Fruit fly (Drosophila melanogaster) whole organism, embryonic: ENCODE results near the gene VhaSFD.

Experiments
- Asciz ChIP-seq: fragments of 200-800 bp; sonication (Bioruptor generic); optimal IDR thresholded peaks from 2 replicates; lab custom pipeline; 2017; ENCODE audit warnings: missing biosample characterization, mild to moderate bottlenecking, missing genetic modification characterization, missing genetic modification reagents
- Atf-2 ChIP-seq: fragments of 200-800 bp; sonication (Bioruptor generic); optimal IDR thresholded peaks from 2 replicates; lab custom pipeline; 2016; ENCODE audit warnings: missing biosample characterization, missing genetic modification characterization
- Bgb ChIP-seq: fragments of 200-800 bp; sonication (Bioruptor generic); IDR thresholded peaks from 2 replicates; pipeline ENCODE4 v1.3.6; 2022; ENCODE audit warnings: missing biosample characterization, missing genetic modification characterization; ENCODE audit not compliant: partially characterized antibody
- CG10274 ChIP-seq: fragments of 200-800 bp; sonication (Bioruptor generic); optimal IDR thresholded peaks from 3 replicates; lab custom pipeline; 2017; ENCODE audit warnings: missing biosample characterization, mild to moderate bottlenecking, missing genetic modification characterization
- CG10321 ChIP-seq: fragments of 200-800 bp; sonication (Bioruptor generic); IDR thresholded peaks from 2 replicates; pipeline ENCODE4 v1.3.6; 2022; ENCODE audit warnings: missing biosample characterization, missing genetic modification characterization
- CG10462 ChIP-seq: fragments of 200-800 bp; sonication (Bioruptor generic); optimal IDR thresholded peaks from 2 replicates; lab custom pipeline; 2016; ENCODE audit warnings: missing biosample characterization, missing genetic modification characterization
- CG10565 ChIP-seq: fragments of 200-800 bp; sonication (Bioruptor generic); optimal IDR thresholded peaks from 3 replicates; lab custom pipeline; 2016; ENCODE audit warnings: missing biosample characterization, mild to moderate bottlenecking, missing genetic modification characterization
- CG10959 ChIP-seq: fragments of 200-800 bp; sonication (Bioruptor generic); IDR thresholded peaks from 2 replicates; pipeline ENCODE4 v1.3.6; 2022; ENCODE audit warnings: missing biosample characterization, missing genetic modification characterization
- CG12219 ChIP-seq: fragments of 200-800 bp; sonication (Bioruptor generic); optimal IDR thresholded peaks from 3 replicates; lab custom pipeline; 2018; ENCODE audit warnings: missing biosample characterization, mild to moderate bottlenecking, missing genetic modification characterization
- CG13624 ChIP-seq: fragments of 200-800 bp; sonication (Bioruptor generic); optimal IDR thresholded peaks from 2 replicates; lab custom pipeline; 2016; ENCODE audit warnings: missing biosample characterization, missing genetic modification characterization
- CG15479 ChIP-seq: fragments of 200-800 bp; sonication (Bioruptor generic); optimal IDR thresholded peaks from 3 replicates; lab custom pipeline; 2019; ENCODE audit warnings: missing biosample characterization, mild to moderate bottlenecking, missing genetic modification characterization, moderate library complexity
- CG15514 ChIP-seq: fragments of 200-800 bp; sonication (Bioruptor generic); optimal IDR thresholded peaks from 3 replicates; lab custom pipeline; 2017; ENCODE audit warnings: missing biosample characterization, missing genetic modification characterization, mild to moderate bottlenecking, moderate library complexity, missing genetic modification reagents
- CG1647 ChIP-seq: fragments of 200-800 bp; sonication (Bioruptor generic); optimal IDR thresholded peaks from 3 replicates; lab custom pipeline; 2016; ENCODE audit warnings: missing biosample characterization, missing genetic modification characterization
- CG16813 ChIP-seq: fragments of 200-800 bp; sonication (Bioruptor generic); IDR thresholded peaks from 3 replicates; pipeline ENCODE4 v1.3.6; 2022; ENCODE audit warnings: missing biosample characterization, missing genetic modification characterization; ENCODE audit not compliant: partially characterized antibody
- CG17802 ChIP-seq: fragments of 200-800 bp; sonication (Bioruptor generic); optimal IDR thresholded peaks from 2 replicates; lab custom pipeline; 2018; ENCODE audit warnings: missing biosample characterization, mild to moderate bottlenecking, missing genetic modification characterization, moderate library complexity
- CG18262 ChIP-seq: fragments of 200-800 bp; optimal IDR thresholded peaks from 3 replicates; lab custom pipeline; 2019; ENCODE audit warnings: missing biosample characterization, mild to moderate bottlenecking, missing genetic modification characterization, moderate library complexity
- CG1832 ChIP-seq: fragments of 200-800 bp; sonication (Bioruptor generic); optimal IDR thresholded peaks from 2 replicates; lab custom pipeline; 2017; ENCODE audit warnings: missing biosample characterization, mild to moderate bottlenecking, missing genetic modification characterization, inconsistent platforms
- CG3065 ChIP-seq: fragments of 200-800 bp; sonication (Bioruptor generic); optimal IDR thresholded peaks from 2 replicates; lab custom pipeline; 2016; ENCODE audit warnings: missing biosample characterization, missing genetic modification characterization
- CG31441 ChIP-seq: fragments of 200-800 bp; sonication (Bioruptor generic); IDR thresholded peaks from 2 replicates; pipeline ENCODE4 v1.3.6; 2022; ENCODE audit warnings: missing biosample characterization, missing genetic modification characterization
- CG32532 ChIP-seq: fragments of 200-800 bp; sonication (Bioruptor generic); IDR thresholded peaks from 2 replicates; pipeline ENCODE4 v1.3.6; 2022; ENCODE audit warnings: missing biosample characterization, missing genetic modification characterization
- CG3281 ChIP-seq: fragments of 200-800 bp; sonication (Bioruptor generic); optimal IDR thresholded peaks from 3 replicates; lab custom pipeline; 2017; ENCODE audit warnings: missing biosample characterization, mild to moderate bottlenecking, missing genetic modification characterization
- CG7372 ChIP-seq: fragments of 200-800 bp; sonication (Bioruptor generic); IDR thresholded peaks from 2 replicates; pipeline ENCODE4 v1.3.6; 2022; ENCODE audit warnings: missing biosample characterization, missing genetic modification characterization
- CG9727 ChIP-seq: fragments of 200-800 bp; sonication (Bioruptor generic); optimal IDR thresholded peaks from 3 replicates; lab custom pipeline; 2017; ENCODE audit warnings: missing biosample characterization, mild to moderate bottlenecking, missing genetic modification characterization
- CG9876 ChIP-seq: fragments of 200-800 bp; sonication (Bioruptor generic); optimal IDR thresholded peaks from 2 replicates; lab custom pipeline; 2016; ENCODE audit warnings: missing biosample characterization, missing genetic modification characterization
- Dad ChIP-seq: fragments of 200-800 bp; sonication (Bioruptor generic); optimal IDR thresholded peaks from 3 replicates; lab custom pipeline; 2016; ENCODE audit warnings: missing biosample characterization, missing genetic modification characterization
- Dip2 ChIP-seq: fragments of 200-800 bp; sonication (Bioruptor generic); IDR thresholded peaks from 2 replicates; pipeline ENCODE4 v1.3.6; 2022; ENCODE audit warnings: missing biosample characterization, missing genetic modification characterization
- HmgD ChIP-seq: fragments of 200-800 bp; sonication (Bioruptor generic); optimal IDR thresholded peaks from 3 replicates; lab custom pipeline; 2016; ENCODE audit warnings: missing biosample characterization, missing genetic modification characterization
- Med ChIP-seq: fragments of 200-800 bp; sonication (Bioruptor generic); peaks from one replicate; lab custom pipeline; 2016; ENCODE audit warnings: missing biosample characterization, missing genetic modification characterization, mild to moderate bottlenecking, inconsistent platforms, moderate library complexity
- Mes4 ChIP-seq: fragments of 200-800 bp; sonication (Bioruptor generic); optimal IDR thresholded peaks from 2 replicates; lab custom pipeline; 2016; ENCODE audit warnings: missing biosample characterization, missing genetic modification characterization
- Optix ChIP-seq: fragments of 200-800 bp; sonication (Bioruptor generic); IDR thresholded peaks from 3 replicates; pipeline ENCODE4 v1.3.6; 2022; ENCODE audit warnings: missing biosample characterization, missing genetic modification characterization
- corto ChIP-seq: fragments of 200-800 bp; sonication (Bioruptor generic); optimal IDR thresholded peaks from 2 replicates; lab custom pipeline; 2016; ENCODE audit warnings: missing biosample characterization, mild to moderate bottlenecking, missing genetic modification characterization, moderate library complexity
- croc ChIP-seq: fragments of 200-800 bp; sonication (Bioruptor generic); conservative IDR thresholded peaks from 3 replicates; pipeline ENCODE4 v1.3.6; 2022; ENCODE audit warnings: missing biosample characterization, missing genetic modification characterization
- dan ChIP-seq: fragments of 200-800 bp; sonication (Bioruptor generic); IDR thresholded peaks from 2 replicates; pipeline ENCODE4 v1.3.6; 2022; ENCODE audit warnings: missing biosample characterization, missing genetic modification characterization
- emc ChIP-seq: fragments of 200-800 bp; sonication (Bioruptor generic); optimal IDR thresholded peaks from 2 replicates; lab custom pipeline; 2016; ENCODE audit warnings: missing biosample characterization, missing genetic modification characterization
- fd64A ChIP-seq: fragments of 200-800 bp; sonication (Bioruptor generic); optimal IDR thresholded peaks from 3 replicates; lab custom pipeline; 2018; ENCODE audit warnings: missing biosample characterization, mild to moderate bottlenecking, missing genetic modification characterization
- h ChIP-seq: fragments of >200 bp; optimal IDR thresholded peaks from 2 replicates; lab custom pipeline; 2017
- ken ChIP-seq: fragments of 200-800 bp; sonication (Bioruptor generic); IDR thresholded peaks from 3 replicates; pipeline ENCODE4 v1.3.6; 2022; ENCODE audit warnings: missing biosample characterization, missing genetic modification characterization
- klu ChIP-seq: fragments of 200-800 bp; sonication (Bioruptor generic); IDR thresholded peaks from 2 replicates; pipeline ENCODE4 v1.3.6; 2022; ENCODE audit warnings: missing biosample characterization, missing genetic modification characterization
- lmd ChIP-seq: fragments of 200-800 bp; sonication (Bioruptor generic); IDR thresholded peaks from 2 replicates; pipeline ENCODE4 v1.3.6; 2022; ENCODE audit warnings: missing biosample characterization, missing genetic modification characterization
- maf-S ChIP-seq: fragments of 200-800 bp; sonication (Bioruptor generic); optimal IDR thresholded peaks from 2 replicates; lab custom pipeline; 2016; ENCODE audit warnings: missing biosample characterization, missing genetic modification characterization
- peb ChIP-seq: fragments of 200-800 bp; sonication (Bioruptor generic); IDR thresholded peaks from 2 replicates; pipeline ENCODE4 v1.3.6; 2022; ENCODE audit warnings: missing biosample characterization, missing genetic modification characterization
- pfk ChIP-seq: fragments of 200-800 bp; sonication (Bioruptor generic); optimal IDR thresholded peaks from 2 replicates; lab custom pipeline; 2018; ENCODE audit warnings: missing biosample characterization, mild to moderate bottlenecking, missing genetic modification characterization, moderate library complexity
- run ChIP-seq: fragments of 200-800 bp; sonication (Bioruptor generic); optimal IDR thresholded peaks from 3 replicates; lab custom pipeline; 2018; ENCODE audit warnings: missing biosample characterization, mild to moderate bottlenecking, missing genetic modification characterization
- salm ChIP-seq: fragments of 200-800 bp; sonication (Bioruptor generic); optimal IDR thresholded peaks from 2 replicates; lab custom pipeline; 2018; ENCODE audit warnings: missing biosample characterization, mild to moderate bottlenecking, missing genetic modification characterization
- sim ChIP-seq: fragments of 200-800 bp; sonication (Bioruptor generic); IDR thresholded peaks from 2 replicates; pipeline ENCODE4 v1.3.6; 2022; ENCODE audit warnings: missing biosample characterization, missing genetic modification characterization
- tna ChIP-seq: fragments of 200-800 bp; sonication (Bioruptor generic); IDR thresholded peaks from 2 replicates; pipeline ENCODE4 v1.3.6; 2022; ENCODE audit warnings: missing biosample characterization, missing genetic modification characterization; ENCODE audit not compliant: partially characterized antibody
- usp ChIP-seq: fragments of >200 bp; optimal IDR thresholded peaks from 2 replicates; lab custom pipeline; 2017; ENCODE audit warnings: missing biosample characterization, missing genetic modification characterization
- vnd ChIP-seq: fragments of 200-800 bp; sonication (Bioruptor generic); IDR thresholded peaks from 3 replicates; pipeline ENCODE4 v1.3.6; 2022; ENCODE audit warnings: missing biosample characterization, missing genetic modification characterization; ENCODE audit not compliant: partially characterized antibody
- wek ChIP-seq: fragments of 200-800 bp; sonication (Bioruptor generic); optimal IDR thresholded peaks from 3 replicates; lab custom pipeline; 2018; ENCODE audit warnings: missing biosample characterization, mild to moderate bottlenecking, missing genetic modification characterization, moderate library complexity
- zen2 ChIP-seq: fragments of 200-800 bp; sonication (Bioruptor generic); IDR thresholded peaks from 3 replicates; pipeline ENCODE4 v1.3.6; 2022; ENCODE audit warnings: missing biosample characterization, missing genetic modification characterization; ENCODE audit not compliant: partially characterized antibody

The VhaSFD gene

dm6 chr2L:16743055-16743805 is 15.6 kb upstream of the VhaSFD start, which contains the start of the genes LSm7 and BuGZ (continued):
- TF ChIP-seq Bgb (GFP tag; lab: Robert Waterston, UW) (peak; percentile 43; the same call in 1 of the 2 replicates), Dad (GFP tag; lab: Kevin White, UChicago) (no peak), zen2 (GFP tag; lab: Robert Waterston, UW) (no peak), CG31441 (GFP tag; lab: Robert Waterston, UW) (no peak; the same call in 1 of the 2 replicates), CG15514 (GFP tag; lab: Kevin White, UChicago) (peak; percentile 47), CG32532 (peak; percentile 34; the same call in 1 of the 2 replicates), corto (GFP tag; lab: Kevin White, UChicago) (no peak), peb (GFP tag; lab: Robert Waterston, UW) (no peak), CG1647 (GFP tag; lab: Kevin White, UChicago) (no peak), dan (GFP tag; lab: Robert Waterston, UW) (no peak), CG1832 (GFP tag; lab: Kevin White, UChicago) (no peak), CG13624 (GFP tag; lab: Kevin White, UChicago) (peak; percentile 34), maf-S (GFP tag; lab: Kevin White, UChicago) (no peak), wek (GFP tag; lab: Kevin White, UChicago) (no peak), salm (tag; lab: Kevin White, UChicago) (peak; percentile 3), fd64A (no peak), Asciz (GFP tag; lab: Kevin White, UChicago) (no peak), Atf-2 (no peak), CG9727 (peak; percentile 69), Med (peak; percentile 90), CG10274 (no peak), klu (GFP tag; lab: Robert Waterston, UW) (no peak), Dip2 (GFP tag; lab: Robert Waterston, UW) (no peak), lmd (GFP tag; lab: Robert Waterston, UW) (no peak), usp (GFP tag; lab: Kevin White, UChicago) (no peak), CG10462 (GFP tag; lab: Kevin White, UChicago) (no peak), CG16813 (peak; percentile 57), pfk (GFP tag; lab: Kevin White, UChicago) (no peak), CG12219 (no peak), CG17802 (tag; lab: Kevin White, UChicago) (no peak), HmgD (GFP tag; lab: Kevin White, UChicago) (no peak), sim (GFP tag; lab: Robert Waterston, UW) (no peak), CG3281 (GFP tag; lab: Kevin White, UChicago) (no peak), CG10959 (GFP tag; lab: Robert Waterston, UW) (no peak), tna (no peak), CG10565 (GFP tag; lab: Kevin White, UChicago) (no peak), CG18262 (tag; lab: Kevin White, UChicago) (peak; percentile 63), Mes4 (GFP tag; lab: Kevin White, UChicago) (no peak), vnd (GFP tag; lab: Robert Waterston, UW) (peak; percentile 50; the same call in 2 of the 3 replicates), CG3065 (GFP tag; lab: Kevin White, UChicago) (no peak), CG7372 (GFP tag; lab: Robert Waterston, UW) (no peak), emc (GFP tag; lab: Kevin White, UChicago) (no peak), CG9876 (no peak), h (no peak), CG15479 (GFP tag; lab: Kevin White, UChicago) (no peak), CG10321 (GFP tag; lab: Robert Waterston, UW) (no peak), Optix (GFP tag; lab: Robert Waterston, UW) (no peak), croc (GFP tag; lab: Robert Waterston, UW) (no peak), ken (GFP tag; lab: Robert Waterston, UW) (no peak), run (tag; lab: Kevin White, UChicago) (no peak)
